Worm (Caenorhabditis elegans) whole organism, late embryonic: Measurements from ENCODE around the gene toc-1.

Experiments
- C38D4.7 ChIP-seq: fragments of 200-800 bp; sonication (Bioruptor generic); optimal IDR thresholded peaks from 2 replicates; lab custom pipeline; 2018; ENCODE audit warnings: mild to moderate bottlenecking, missing genetic modification characterization, moderate library complexity, missing compliant biosample characterization
- ama-1 ChIP-seq: fragments of 150-350 bp; optimal IDR thresholded peaks from 2 replicates; lab custom pipeline; 2014
- ceh-45 ChIP-seq: fragments of 200-800 bp; sonication (Bioruptor generic); IDR thresholded peaks from 2 replicates; pipeline ENCODE4 v1.3.6; 2022; ENCODE audit warnings: missing genetic modification reagents, missing genetic modification characterization, missing compliant biosample characterization
- dmd-4 ChIP-seq: sonication (generic microtip); optimal IDR thresholded peaks from 2 replicates; lab custom pipeline; 2016; ENCODE audit warnings: borderline replicate concordance, missing genetic modification characterization, missing compliant biosample characterization
- ets-4 ChIP-seq: sonication (generic microtip); optimal IDR thresholded peaks from 2 replicates; lab custom pipeline; 2016; ENCODE audit warnings: missing genetic modification characterization, missing compliant biosample characterization
- hlh-30 ChIP-seq: sonication (generic microtip); optimal IDR thresholded peaks from 2 replicates; lab custom pipeline; 2017; ENCODE audit warnings: antibody characterized with exemption, missing genetic modification characterization, missing compliant biosample characterization; ENCODE audit not compliant: insufficient read depth
- hlh-8 ChIP-seq: sonication (generic microtip); optimal IDR thresholded peaks from 2 replicates; lab custom pipeline; 2016; ENCODE audit warnings: missing genotype, missing genetic modification characterization, missing compliant biosample characterization
- lin-11 ChIP-seq: fragments of 200-800 bp; sonication (Bioruptor generic); optimal IDR thresholded peaks from 2 replicates; lab custom pipeline; 2018; ENCODE audit warnings: mild to moderate bottlenecking, missing genetic modification characterization, missing compliant biosample characterization
- mec-3 ChIP-seq: sonication (generic microtip); optimal IDR thresholded peaks from 2 replicates; lab custom pipeline; 2016; ENCODE audit warnings: borderline replicate concordance, missing genetic modification characterization, missing compliant biosample characterization
- pag-3 ChIP-seq: sonication (generic microtip); optimal IDR thresholded peaks from 2 replicates; lab custom pipeline; 2016; ENCODE audit warnings: missing compliant biosample characterization, missing genetic modification characterization, borderline replicate concordance
- pax-1 ChIP-seq: fragments of 150-350 bp; optimal IDR thresholded peaks from 2 replicates; lab custom pipeline; 2014; ENCODE audit warnings: missing biosample characterization, missing genetic modification characterization

ce11 chrIII:5287877-5288276 is 12.8 kb downstream of the toc-1 start, which contains the start of gene T15B12.1:
- TF ChIP-seq ama-1 (lab: Kevin White, UChicago) (no peak), mec-3 (tag; lab: Kevin White, UChicago) (no peak), ceh-45 (GFP tag; lab: Robert Waterston, UW) (no peak), pax-1 (no peak), pag-3 (tag; lab: Kevin White, UChicago) (no peak), hlh-8 (tag; lab: Kevin White, UChicago) (no peak), hlh-30 (tag; lab: Kevin White, UChicago) (no peak), lin-11 (tag; lab: Kevin White, UChicago) (no peak), ets-4 (no peak), C38D4.7 (no peak), dmd-4 (no peak)
